Worm (Caenorhabditis elegans): Measurements from ENCODE around the gene vha-7.

vha-7 gene

ce11 chrIV:12596960-12597359, 43.3 kb upstream of the vha-7 start:
- TF ChIP-seq fkh-2 (tag; optimal IDR thresholded peaks at IDR 0.05) (no peak), nhr-237 (tag; optimal IDR thresholded peaks at IDR 0.05) (no peak), ztf-11 (tag; optimal IDR thresholded peaks at IDR 0.05) (no peak), R02D3.7 (tag; optimal IDR thresholded peaks at IDR 0.05) (no peak), daf-12 (tag; optimal IDR thresholded peaks at IDR 0.05) (no peak), nhr-67 (tag; optimal IDR thresholded peaks at IDR 0.05) (no peak), pha-4 (tag; optimal IDR thresholded peaks at IDR 0.05) (no peak), nhr-43 (tag; optimal IDR thresholded peaks at IDR 0.05; ENCODE audit: poor library complexity, severe bottlenecking) (no peak), pqm-1 (tag; optimal IDR thresholded peaks at IDR 0.05) (no peak), ceh-28 (tag; optimal IDR thresholded peaks at IDR 0.05) (no peak), fos-1 (tag; optimal IDR thresholded peaks at IDR 0.05) (no peak), elt-3 (tag; optimal IDR thresholded peaks at IDR 0.05) (no peak), elt-1 (tag; optimal IDR thresholded peaks at IDR 0.05) (no peak), nhr-28 (tag; optimal IDR thresholded peaks at IDR 0.05) (no peak), ceh-16 (tag; optimal IDR thresholded peaks at IDR 0.05) (no peak), lin-15B (tag; optimal IDR thresholded peaks at IDR 0.05) (no peak), zag-1 (tag; optimal IDR thresholded peaks at IDR 0.05) (no peak), ztf-4 (tag; optimal IDR thresholded peaks at IDR 0.05) (no peak), nhr-11 (tag; optimal IDR thresholded peaks at IDR 0.05) (no peak)

DNA sequence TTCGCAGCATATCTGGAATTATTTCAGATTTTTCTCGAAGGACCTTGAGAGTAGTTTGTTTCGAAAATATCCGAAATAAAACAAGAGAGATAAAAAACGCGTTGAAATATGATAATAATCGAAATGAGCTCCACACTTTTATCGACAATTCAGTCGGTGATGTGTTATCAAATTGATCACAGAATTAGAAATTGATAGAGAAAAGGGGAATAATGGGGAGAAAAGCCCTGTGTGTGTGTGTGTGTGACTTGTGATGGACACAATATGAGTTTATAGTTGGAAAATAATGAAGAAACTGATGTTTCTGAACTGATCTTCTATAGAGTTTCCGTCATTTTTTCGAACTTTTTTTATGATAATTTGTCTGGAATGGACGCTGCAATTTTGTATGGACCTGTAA, 41.1 kb upstream of the vha-7 start, which contains the start of gene pgp-1:
pgp-1 (minus strand) TSS at position 12 of the 400 bp plus-strand sequence.
- TF ChIP-seq pha-4 (tag; optimal IDR thresholded peaks at IDR 0.05) (peak; percentile 27), fkh-2 (tag; optimal IDR thresholded peaks at IDR 0.05) (no peak), pqm-1 (tag; optimal IDR thresholded peaks at IDR 0.05) (peak; percentile 91), elt-2 (tag; optimal IDR thresholded peaks at IDR 0.05) (peak; percentile 94), jun-1 (tag; optimal IDR thresholded peaks at IDR 0.05) (peak; percentile 9), zag-1 (tag; optimal IDR thresholded peaks at IDR 0.05) (no peak)

- TF ChIP-seq pqm-1 (tag; optimal IDR thresholded peaks at IDR 0.05) (peak; percentile 94), jun-1 (tag; optimal IDR thresholded peaks at IDR 0.05) (peak; percentile 18), elt-2 (tag; optimal IDR thresholded peaks at IDR 0.05) (peak; percentile 94), fos-1 (tag; optimal IDR thresholded peaks at IDR 0.05) (no peak)
Observed at ce11 chrIV:12600941-12601340, 39.3 kb upstream of the vha-7 start.

DNA sequence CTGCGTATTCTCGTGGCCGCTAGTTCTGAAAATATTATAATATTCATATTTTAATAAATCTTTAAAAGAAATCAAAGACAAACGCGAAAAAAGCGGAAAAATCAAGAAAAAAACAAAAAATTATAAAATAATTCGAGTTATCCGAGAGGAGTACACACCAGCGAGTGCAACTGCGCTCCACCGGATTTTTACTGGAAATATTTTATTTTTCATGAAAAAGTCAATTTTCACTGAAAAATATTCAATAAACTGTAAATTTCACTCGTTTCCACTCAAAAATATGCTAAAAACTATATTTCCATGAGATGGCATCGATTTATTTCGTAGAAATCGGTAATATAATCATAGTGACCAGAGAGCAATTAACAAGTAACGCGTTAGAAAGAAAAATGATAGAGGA, 34.9 kb upstream of the vha-7 start, which contains the start of gene Y55D9A.2:
Y55D9A.2 (minus strand) TSS at position 31 of the 400 bp plus-strand sequence.
- no peak for TF ChIP-seq unc-39 (tag; optimal IDR thresholded peaks at IDR 0.05)
- TF ChIP-seq pha-4 (tag; optimal IDR thresholded peaks at IDR 0.05), result peak; percentile 57
- no peak for TF ChIP-seq fkh-2 (tag; optimal IDR thresholded peaks at IDR 0.05)
- peak; percentile 14 for TF ChIP-seq elt-2 (tag; optimal IDR thresholded peaks at IDR 0.05)
- no peak for TF ChIP-seq aly-2 (tag; optimal IDR thresholded peaks at IDR 0.05)
- TF ChIP-seq nhr-23 (tag; optimal IDR thresholded peaks at IDR 0.05), result no peak
- no peak for TF ChIP-seq fos-1 (tag; optimal IDR thresholded peaks at IDR 0.05)
- peak; percentile 15 for TF ChIP-seq snpc-4 (tag; optimal IDR thresholded peaks at IDR 0.05)
- no peak for TF ChIP-seq eor-1 (tag; optimal IDR thresholded peaks at IDR 0.05)
- TF ChIP-seq lin-15B (tag; optimal IDR thresholded peaks at IDR 0.05), result peak; percentile 79
- no peak for TF ChIP-seq skn-1 (tag; optimal IDR thresholded peaks at IDR 0.05)
- TF ChIP-seq egl-5 (tag; optimal IDR thresholded peaks at IDR 0.05), result no peak
- no peak for TF ChIP-seq ztf-11 (tag; optimal IDR thresholded peaks at IDR 0.05)
- no peak for TF ChIP-seq hmg-11 (tag; optimal IDR thresholded peaks at IDR 0.05)
- TF ChIP-seq ceh-16 (tag; optimal IDR thresholded peaks at IDR 0.05), result no peak
- TF ChIP-seq nhr-77 (tag; optimal IDR thresholded peaks at IDR 0.05), result no peak
- TF ChIP-seq jun-1 (tag; optimal IDR thresholded peaks at IDR 0.05), result no peak
- TF ChIP-seq daf-12 (tag; optimal IDR thresholded peaks at IDR 0.05), result no peak
- TF ChIP-seq elt-3 (tag; optimal IDR thresholded peaks at IDR 0.05), result no peak
- no peak for TF ChIP-seq mdl-1 (tag; optimal IDR thresholded peaks at IDR 0.05)
- no peak for TF ChIP-seq ztf-4 (tag; optimal IDR thresholded peaks at IDR 0.05)
- TF ChIP-seq ama-1 (optimal IDR thresholded peaks at IDR 0.05), result no peak
- TF ChIP-seq nhr-28 (tag; optimal IDR thresholded peaks at IDR 0.05), result no peak
- TF ChIP-seq fkh-10 (GFP tag; optimal IDR thresholded peaks at IDR 0.05), result no peak
- no peak for TF ChIP-seq zag-1 (tag; optimal IDR thresholded peaks at IDR 0.05)
- no peak for TF ChIP-seq ceh-9 (tag; optimal IDR thresholded peaks at IDR 0.05)
- TF ChIP-seq ceh-28 (tag; optimal IDR thresholded peaks at IDR 0.05), result no peak
- TF ChIP-seq lsy-12 (tag; optimal IDR thresholded peaks at IDR 0.05), result no peak
- peak; percentile 38 for TF ChIP-seq nfya-1 (tag; optimal IDR thresholded peaks at IDR 0.05; ENCODE audit: insufficient read depth)
- TF ChIP-seq nhr-43 (tag; optimal IDR thresholded peaks at IDR 0.05; ENCODE audit: poor library complexity, severe bottlenecking), result no peak
- TF ChIP-seq nhr-67 (tag; optimal IDR thresholded peaks at IDR 0.05), result no peak
- no peak for TF ChIP-seq unc-62 (GFP tag; optimal IDR thresholded peaks at IDR 0.05)
- no peak for TF ChIP-seq nhr-11 (tag; optimal IDR thresholded peaks at IDR 0.05)
- no peak for TF ChIP-seq R02D3.7 (tag; optimal IDR thresholded peaks at IDR 0.05)
- no peak for TF ChIP-seq lin-39 (tag; optimal IDR thresholded peaks at IDR 0.05)
- peak; percentile 11 for TF ChIP-seq nhr-25 (tag; optimal IDR thresholded peaks at IDR 0.05)
- no peak for TF ChIP-seq nhr-76 (tag; optimal IDR thresholded peaks at IDR 0.05)
- TF ChIP-seq egl-27 (tag; optimal IDR thresholded peaks at IDR 0.05), result no peak
